Worm (Caenorhabditis elegans): ENCODE data around the gene epc-1.

The epc-1 gene

DNA sequence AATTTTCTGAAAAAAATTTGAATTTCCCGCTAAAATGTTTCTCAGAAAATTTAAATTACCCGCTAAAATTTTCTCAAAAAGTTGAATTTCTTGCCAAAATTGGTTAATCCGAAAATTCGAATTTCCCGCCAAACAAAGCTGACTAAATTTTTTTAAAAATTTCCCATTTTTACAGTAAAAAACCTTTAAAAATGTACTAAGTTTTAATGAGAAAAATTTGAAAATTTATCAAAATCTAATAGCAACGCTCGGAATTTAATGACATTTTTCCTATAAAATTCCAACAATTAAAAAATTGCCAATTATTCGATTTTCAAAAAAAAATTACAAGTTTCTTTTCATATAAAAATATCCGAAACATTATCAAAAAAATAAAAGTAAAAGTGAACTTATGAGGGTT lies 16.5 kb downstream of the epc-1 start:
- TF ChIP-seq ztf-18 (tag; optimal IDR thresholded peaks at IDR 0.05) (no peak), lag-1 (GFP tag; IDR thresholded peaks at IDR 0.05) (no peak), C17E4.6 (GFP tag; IDR thresholded peaks at IDR 0.05) (no peak), madf-8 (GFP tag; conservative IDR thresholded peaks at IDR 0.05) (no peak), madf-6 (GFP tag; IDR thresholded peaks at IDR 0.05) (no peak), hrde-1 (tag; optimal IDR thresholded peaks at IDR 0.05; ENCODE audit: borderline replicate concordance) (no peak), F10E7.11 (tag; optimal IDR thresholded peaks at IDR 0.05) (no peak), nhr-120 (GFP tag; IDR thresholded peaks at IDR 0.05) (no peak), egl-44 (GFP tag; IDR thresholded peaks at IDR 0.05) (no peak), D2030.7 (GFP tag; IDR thresholded peaks at IDR 0.05) (no peak), F57A8.1 (GFP tag; optimal IDR thresholded peaks at IDR 0.05) (no peak), dpff-1 (tag; optimal IDR thresholded peaks at IDR 0.05) (no peak), xnd-1 (tag; optimal IDR thresholded peaks at IDR 0.05) (no peak), ceh-58 (GFP tag; IDR thresholded peaks at IDR 0.05) (no peak), lir-1 (GFP tag; conservative IDR thresholded peaks at IDR 0.05) (no peak), egl-18 (GFP tag; IDR thresholded peaks at IDR 0.05) (no peak), unc-62 (GFP tag; optimal IDR thresholded peaks at IDR 0.05) (no peak)

- no peak for TF ChIP-seq nfyb-1 (GFP tag; IDR thresholded peaks at IDR 0.05)
- TF ChIP-seq efl-1 (GFP tag; optimal IDR thresholded peaks at IDR 0.05) = no peak
- no peak for TF ChIP-seq egl-18 (GFP tag; IDR thresholded peaks at IDR 0.05)
- no peak for TF ChIP-seq mel-28 (tag; optimal IDR thresholded peaks at IDR 0.05; ENCODE audit: borderline replicate concordance)
- TF ChIP-seq hmg-20 (GFP tag; IDR thresholded peaks at IDR 0.05) = no peak
Measured at ce11 chrIII:12585842-12586241, 22.5 kb downstream of the epc-1 start.

ce11 chrIII:12583466-12583865 lies 24.9 kb downstream of the epc-1 start:
- TF ChIP-seq nhr-80 (tag; optimal IDR thresholded peaks at IDR 0.05) = peak; percentile 42
- peak; percentile 56 for TF ChIP-seq F22D6.2 (tag; optimal IDR thresholded peaks at IDR 0.05)
- no peak for TF ChIP-seq lsy-27 (tag; optimal IDR thresholded peaks at IDR 0.05; ENCODE audit: borderline replicate concordance, insufficient read depth)
- peak; percentile 16 for TF ChIP-seq unc-62 (GFP tag; optimal IDR thresholded peaks at IDR 0.05)
- peak; percentile 61 for TF ChIP-seq madf-10 (tag; optimal IDR thresholded peaks at IDR 0.05)
- no peak for TF ChIP-seq snpc-4 (GFP tag; optimal IDR thresholded peaks at IDR 0.05)
- peak in 1 of 4 experiments; percentile 27 for TF ChIP-seq snpc-4 (tag; optimal IDR thresholded peaks at IDR 0.05)
- TF ChIP-seq ceh-27 (GFP tag; optimal IDR thresholded peaks at IDR 0.05) = peak; percentile 88
- no peak for TF ChIP-seq Y95B8A.8 (GFP tag; IDR thresholded peaks at IDR 0.05)
- TF ChIP-seq B0035.1 (tag; optimal IDR thresholded peaks at IDR 0.05) = no peak
- no peak for TF ChIP-seq tlf-1 (GFP tag; optimal IDR thresholded peaks at IDR 0.05)
- TF ChIP-seq Y53G8AR.9 (GFP tag; conservative IDR thresholded peaks at IDR 0.05) = peak; percentile 35; the same call in 1 of the 2 replicates
- no peak for TF ChIP-seq F10E7.11 (tag; optimal IDR thresholded peaks at IDR 0.05)
- TF ChIP-seq F49E8.2 (tag; optimal IDR thresholded peaks at IDR 0.05; ENCODE audit: insufficient read depth) = no peak
- TF ChIP-seq sptf-2 (GFP tag; optimal IDR thresholded peaks at IDR 0.05) = no peak
- no peak for TF ChIP-seq F23B12.7 (tag; optimal IDR thresholded peaks at IDR 0.05; ENCODE audit: insufficient read depth)
- no peak for TF ChIP-seq F57A8.1 (GFP tag; optimal IDR thresholded peaks at IDR 0.05)
- peak; percentile 99 for TF ChIP-seq hmg-1.2 (GFP tag; IDR thresholded peaks at IDR 0.05)
- no peak for TF ChIP-seq hlh-12 (tag; optimal IDR thresholded peaks at IDR 0.05)
- TF ChIP-seq die-1 (tag; optimal IDR thresholded peaks at IDR 0.05) = peak; percentile 49
- peak; percentile 84 for TF ChIP-seq nfyb-1 (GFP tag; IDR thresholded peaks at IDR 0.05)
- TF ChIP-seq let-607 (tag; optimal IDR thresholded peaks at IDR 0.05) = peak in 1 of 2 experiments; percentile 42
- no peak for TF ChIP-seq F33H1.4 (GFP tag; IDR thresholded peaks at IDR 0.05)
- TF ChIP-seq bed-1 (GFP tag; IDR thresholded peaks at IDR 0.05) = no peak
- no peak for TF ChIP-seq hlh-26 (GFP tag; conservative IDR thresholded peaks at IDR 0.05)
- peak; percentile 84 for TF ChIP-seq ekl-4 (GFP tag; IDR thresholded peaks at IDR 0.05)
- TF ChIP-seq mcd-1 (GFP tag; IDR thresholded peaks at IDR 0.05) = peak; percentile 74
- no peak for TF ChIP-seq dpl-1 (GFP tag; optimal IDR thresholded peaks at IDR 0.05)
- TF ChIP-seq ceh-91 (GFP tag; IDR thresholded peaks at IDR 0.05) = no peak
